Fruit fly (Drosophila melanogaster) whole organism, wandering third instar larva: Measurements from ENCODE around the gene sac.

Experiments
- Dif ChIP-seq: fragments of 200-275, 200-300 bp; sonication (Bioruptor generic); optimal IDR thresholded peaks from 2 replicates; lab custom pipeline; 2018; ENCODE audit warnings: missing biosample characterization, missing genetic modification characterization; ENCODE audit not compliant: partially characterized antibody
- GATAd ChIP-seq: sonication (Bioruptor generic); optimal IDR thresholded peaks from 2 replicates; lab custom pipeline; 2016; ENCODE audit warnings: missing biosample characterization, missing genetic modification characterization
- Hr83 ChIP-seq: fragments of 200-300 bp; sonication (Bioruptor generic); optimal IDR thresholded peaks from 2 replicates; lab custom pipeline; 2016; ENCODE audit warnings: missing biosample characterization, mild to moderate bottlenecking, missing genetic modification characterization, moderate library complexity; ENCODE audit not compliant: poor library complexity, severe bottlenecking
- lola ChIP-seq: fragments of >200 bp; optimal IDR thresholded peaks from 2 replicates; lab custom pipeline; 2017; ENCODE audit warnings: missing biosample characterization, missing genetic modification characterization
- pan ChIP-seq: fragments of >200 bp; optimal IDR thresholded peaks from 2 replicates; lab custom pipeline; 2017
- psq ChIP-seq: fragments of 200-800 bp; sonication (Bioruptor generic); optimal IDR thresholded peaks from 3 replicates; lab custom pipeline; 2017; ENCODE audit warnings: missing biosample characterization, mild to moderate bottlenecking, missing genetic modification characterization, moderate library complexity
- usp ChIP-seq: fragments of >200 bp; optimal IDR thresholded peaks from 2 replicates; lab custom pipeline; 2017; ENCODE audit warnings: missing biosample characterization, missing genetic modification characterization

DNA sequence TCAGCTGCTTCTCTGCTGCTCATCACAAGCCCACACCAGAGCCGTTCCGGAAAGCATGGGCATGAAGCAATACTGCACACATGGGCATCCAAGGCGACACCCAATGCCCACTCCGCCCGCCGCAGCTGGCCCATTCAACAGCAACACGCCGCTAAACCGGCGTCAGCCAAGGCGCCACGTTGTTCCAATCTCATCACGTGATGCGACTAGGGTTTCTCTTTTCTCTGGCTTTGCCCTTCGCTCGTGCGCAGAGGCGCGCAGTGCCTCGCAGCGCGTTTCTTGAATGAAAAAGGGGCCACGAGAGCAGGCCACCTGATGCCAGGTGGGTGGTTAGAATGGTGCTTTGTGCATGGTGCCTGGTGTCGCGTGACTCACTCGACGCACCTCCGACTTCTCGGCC, 31.4 kb upstream of the sac start:
- TF ChIP-seq Hr83 (GFP tag; lab: Kevin White, UChicago) = no peak
- TF ChIP-seq psq (GFP tag; lab: Kevin White, UChicago) = no peak
- TF ChIP-seq pan (lab: Kevin White, UChicago) = no peak
- no peak for TF ChIP-seq lola (GFP tag; lab: Kevin White, UChicago)
- TF ChIP-seq Dif = no peak
- TF ChIP-seq GATAd (GFP tag; lab: Kevin White, UChicago) = no peak
- TF ChIP-seq usp = no peak
